Worm (Caenorhabditis elegans): Measurements from ENCODE around the gene F46B3.23.

Gene F46B3.23

ce11 chrV:20636855-20637254, 30.3 kb upstream of the F46B3.23 start, which contains the start of gene ttr-13 (continued):
- TF ChIP-seq hlh-8 (tag; optimal IDR thresholded peaks at IDR 0.05): no peak
- no peak for TF ChIP-seq ceh-30 (tag; optimal IDR thresholded peaks at IDR 0.05)

ce11 chrV:20634330-20634729, 27.8 kb upstream of the F46B3.23 start, which contains the start of gene F46B3.16:
F46B3.16 (plus strand) TSS chrV:20634630.
- no peak for TF ChIP-seq mec-3 (tag; optimal IDR thresholded peaks at IDR 0.05; ENCODE audit: borderline replicate concordance)
- TF ChIP-seq dmd-4 (tag; optimal IDR thresholded peaks at IDR 0.05; ENCODE audit: borderline replicate concordance): no peak
- TF ChIP-seq odd-2 (tag; optimal IDR thresholded peaks at IDR 0.05): no peak
- TF ChIP-seq ceh-14 (tag; optimal IDR thresholded peaks at IDR 0.05): no peak

DNA sequence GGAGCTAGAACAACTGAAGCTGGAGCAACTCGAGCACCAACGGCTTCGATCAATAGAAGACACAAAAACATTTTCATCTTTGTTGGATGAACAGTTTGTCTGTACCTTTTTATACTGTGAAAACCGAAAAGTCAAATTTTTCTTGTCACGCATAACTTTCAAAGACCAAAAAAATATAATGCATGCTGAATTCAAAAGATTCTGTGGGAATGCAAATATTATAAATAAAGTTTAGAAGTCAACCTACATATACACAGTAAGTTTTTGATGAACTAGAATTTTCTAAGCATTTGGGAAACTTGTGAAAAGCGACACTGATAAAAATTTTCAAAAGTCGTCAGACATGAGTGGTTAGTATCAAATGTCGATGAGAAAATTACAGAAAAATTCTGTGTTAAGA, 27.1 kb upstream of the F46B3.23 start, which contains the start of gene F46B3.15:
TSS of gene F46B3.15 (minus strand) at position 101 of the 400 bp plus-strand sequence.
- TF ChIP-seq nfya-1 (tag; optimal IDR thresholded peaks at IDR 0.05) (no peak), ama-1 (optimal IDR thresholded peaks at IDR 0.05) (no peak), hlh-8 (tag; optimal IDR thresholded peaks at IDR 0.05) (no peak), Y22D7AL.16 (tag; optimal IDR thresholded peaks at IDR 0.05) (no peak), pha-4 (tag; optimal IDR thresholded peaks at IDR 0.05) (no peak), unc-86 (tag; optimal IDR thresholded peaks at IDR 0.05) (no peak), pag-3 (tag; optimal IDR thresholded peaks at IDR 0.05; ENCODE audit: borderline replicate concordance) (no peak)

- TF ChIP-seq ama-1 (optimal IDR thresholded peaks at IDR 0.05): no peak
Observed at ce11 chrV:20631255-20631654, 24.7 kb upstream of the F46B3.23 start, which contains the start of gene F46B3.14. F46B3.14 (minus strand) TSS chrV:20631355.

DNA sequence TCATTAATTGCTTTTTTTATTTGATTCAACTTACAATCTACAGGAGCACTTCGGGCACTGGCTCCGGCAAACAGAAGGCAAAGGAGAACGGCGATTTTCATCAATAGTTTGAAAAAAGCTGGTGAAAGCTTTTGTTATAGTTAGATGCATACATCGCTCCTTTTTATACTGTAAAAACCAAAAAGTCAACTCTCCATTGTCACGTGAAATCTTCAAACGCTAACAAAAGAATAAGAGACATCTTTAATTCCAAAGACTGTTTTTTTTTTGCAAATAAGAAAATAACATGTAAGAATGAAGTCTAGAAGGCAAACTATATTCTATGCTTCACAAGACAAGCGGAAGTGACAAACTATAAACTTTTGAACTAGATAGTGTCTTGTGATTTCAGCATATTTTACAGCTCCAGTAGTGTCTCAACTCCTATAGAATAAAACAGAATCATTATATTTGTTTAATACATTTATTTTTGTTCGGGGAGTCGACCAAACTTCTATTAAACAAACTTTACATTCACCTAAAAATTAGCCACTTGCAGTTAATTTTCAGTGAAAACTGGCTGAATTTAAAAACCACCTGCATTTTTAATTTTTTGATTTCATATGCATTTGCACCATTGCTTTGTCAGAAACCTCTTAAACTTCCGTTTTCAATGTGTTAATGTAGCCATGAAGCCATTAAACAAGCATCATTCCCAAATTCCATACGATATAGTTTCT, 19.7 kb upstream of the F46B3.23 start, which contains the start of the genes F46B3.9 and srz-18:
TSS of gene F46B3.9 (minus strand) at position 101 of the 719 bp plus-strand sequence.
TSS of gene srz-18 (plus strand) at position 669 of the 719 bp plus-strand sequence.
- TF ChIP-seq ceh-9 (tag; optimal IDR thresholded peaks at IDR 0.05) (no peak), hlh-8 (tag; optimal IDR thresholded peaks at IDR 0.05) (no peak), ahr-1 (tag; optimal IDR thresholded peaks at IDR 0.05) (no peak), ceh-24 (tag; optimal IDR thresholded peaks at IDR 0.05) (no peak), ttx-3 (tag; optimal IDR thresholded peaks at IDR 0.05) (no peak), pha-4 (tag; optimal IDR thresholded peaks at IDR 0.05) (no peak), ceh-31 (tag; optimal IDR thresholded peaks at IDR 0.05) (no peak), K02D7.2 (tag; optimal IDR thresholded peaks at IDR 0.05) (no peak), fkh-10 (GFP tag; optimal IDR thresholded peaks at IDR 0.05) (no peak), ceh-2 (tag; optimal IDR thresholded peaks at IDR 0.05) (no peak), T23F11.4 (GFP tag; optimal IDR thresholded peaks at IDR 0.05) (no peak), madf-2 (tag; optimal IDR thresholded peaks at IDR 0.05) (no peak), hlh-13 (GFP tag; optimal IDR thresholded peaks at IDR 0.05) (no peak), nhr-11 (tag; optimal IDR thresholded peaks at IDR 0.05) (no peak), nhr-232 (tag; optimal IDR thresholded peaks at IDR 0.05) (no peak), ceh-34 (tag; optimal IDR thresholded peaks at IDR 0.05) (no peak), hlh-6 (tag; optimal IDR thresholded peaks at IDR 0.05) (no peak), ceh-45 (GFP tag; IDR thresholded peaks at IDR 0.05) (no peak)

DNA sequence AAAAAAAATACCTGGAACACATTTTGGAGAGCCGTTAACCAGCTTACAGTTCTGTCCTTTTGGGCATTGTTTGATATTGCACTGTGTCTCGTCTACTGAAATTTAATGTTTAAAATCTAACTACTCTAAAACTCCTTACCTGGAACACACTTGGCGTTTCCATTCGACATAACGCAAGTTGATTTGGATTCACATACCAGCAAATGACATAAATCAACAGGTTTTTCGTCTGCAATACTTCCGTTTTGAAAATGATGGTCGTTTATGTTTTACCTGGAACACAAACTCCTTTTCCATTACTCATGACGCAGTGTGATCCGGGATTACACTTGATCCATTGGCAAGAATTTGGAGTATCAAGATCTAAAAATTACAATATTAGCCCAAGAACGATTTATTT, 18.7 kb upstream of the F46B3.23 start:
- TF ChIP-seq madf-2 (tag; optimal IDR thresholded peaks at IDR 0.05): no peak
- no peak for TF ChIP-seq ceh-14 (tag; optimal IDR thresholded peaks at IDR 0.05)
- TF ChIP-seq lim-6 (tag; optimal IDR thresholded peaks at IDR 0.05): no peak
- TF ChIP-seq mec-3 (tag; optimal IDR thresholded peaks at IDR 0.05; ENCODE audit: borderline replicate concordance): no peak
- no peak for TF ChIP-seq ceh-9 (tag; optimal IDR thresholded peaks at IDR 0.05)
- no peak for TF ChIP-seq nfya-1 (tag; optimal IDR thresholded peaks at IDR 0.05)
- no peak for TF ChIP-seq pat-9 (tag; optimal IDR thresholded peaks at IDR 0.05)
- TF ChIP-seq ceh-34 (tag; optimal IDR thresholded peaks at IDR 0.05): no peak
- no peak for TF ChIP-seq ceh-2 (tag; optimal IDR thresholded peaks at IDR 0.05)
- TF ChIP-seq sox-2 (GFP tag; IDR thresholded peaks at IDR 0.05): no peak
- no peak for TF ChIP-seq ttx-3 (tag; optimal IDR thresholded peaks at IDR 0.05)

All from whole organism, late embryonic.